Worm (Caenorhabditis elegans) whole organism, L1 larva: ENCODE measurements around the gene sqt-1.

ENCODE experiments used
- ceh-82 ChIP-seq, 3 experiments: fragments of 150-350 bp in 1 of 3; sonication (generic microtip) in 2 of 3; optimal IDR thresholded peaks; 2 replicates each; lab custom pipeline; 2014 to 2017; ENCODE audit warnings: missing biosample characterization in 3 of 3, missing genetic modification characterization in 3 of 3
- lin-35 ChIP-seq, 2 experiments: fragments of 150-350 bp; optimal IDR thresholded peaks; 2 replicates each; lab custom pipeline; 2014; ENCODE audit warnings: missing biosample characterization in 2 of 2, missing genetic modification characterization in 2 of 2, missing genetic modification reagents in 2 of 2
- nhr-28 ChIP-seq: fragments of 150-350 bp; optimal IDR thresholded peaks from 2 replicates; lab custom pipeline; 2014; ENCODE audit warnings: missing biosample characterization, missing genetic modification characterization
- vab-15 ChIP-seq: sonication (generic microtip); optimal IDR thresholded peaks from 2 replicates; lab custom pipeline; 2017; ENCODE audit warnings: missing genotype, mild to moderate bottlenecking, missing genetic modification characterization, missing compliant biosample characterization

- TF ChIP-seq ceh-82 (tag; optimal IDR thresholded peaks at IDR 0.05; lab: Kevin White, UChicago) (peak in 1 of 3 experiments; percentile 21), lin-35 (GFP tag; optimal IDR thresholded peaks at IDR 0.05; lab: Kevin White, UChicago) (peak; percentile 0 to 9), vab-15 (tag; lab: Kevin White, UChicago) (no peak), nhr-28 (tag; lab: Kevin White, UChicago) (no peak)
Observed at ce11 chrII:11305627-11306449, 31.8 kb downstream of the sqt-1 start, which contains the start of gene rsf-1.
